Fruit fly (Drosophila melanogaster): ENCODE results near the gene CG4596.

CG4596 gene

DNA sequence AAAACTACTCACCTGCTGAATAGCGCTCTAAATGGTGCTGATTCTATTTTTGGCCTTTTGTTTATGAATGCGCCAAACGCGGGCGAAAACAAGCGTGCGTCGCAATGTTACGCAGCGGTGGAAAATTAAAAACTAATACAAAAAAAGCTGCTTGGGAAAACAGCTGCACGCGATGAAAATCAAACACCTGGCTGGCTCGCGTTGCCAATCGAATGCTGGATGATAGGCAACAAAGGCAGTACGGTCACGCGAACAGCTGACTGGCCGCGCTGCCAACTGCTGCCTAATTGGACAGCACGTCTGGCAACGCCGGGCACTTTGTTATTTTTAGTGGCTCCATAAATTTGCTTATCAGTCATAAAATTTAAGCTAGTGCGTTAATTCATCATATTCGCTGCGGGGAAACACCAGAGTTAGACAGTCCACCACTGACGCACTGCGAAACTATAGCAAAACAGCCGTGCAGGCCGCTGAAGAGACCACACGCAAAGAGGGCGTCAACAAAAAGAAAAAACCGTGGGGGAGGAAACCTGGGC is 4.3 kb upstream of the CG4596 start, which contains the start of the genes SelR and Tsp86D:
SelR (minus strand) TSS at position 216 of the 536 bp plus-strand sequence.
Tsp86D (plus strand) TSS at position 282 of the 536 bp plus-strand sequence.
- TF ChIP-seq CG17806 (tag; optimal IDR thresholded peaks at IDR 0.05) (no peak), CG32121 (GFP tag; IDR thresholded peaks at IDR 0.05) (0 out of 2 replicates have a peak, but pooled peaks have one; percentile 9)

DNA sequence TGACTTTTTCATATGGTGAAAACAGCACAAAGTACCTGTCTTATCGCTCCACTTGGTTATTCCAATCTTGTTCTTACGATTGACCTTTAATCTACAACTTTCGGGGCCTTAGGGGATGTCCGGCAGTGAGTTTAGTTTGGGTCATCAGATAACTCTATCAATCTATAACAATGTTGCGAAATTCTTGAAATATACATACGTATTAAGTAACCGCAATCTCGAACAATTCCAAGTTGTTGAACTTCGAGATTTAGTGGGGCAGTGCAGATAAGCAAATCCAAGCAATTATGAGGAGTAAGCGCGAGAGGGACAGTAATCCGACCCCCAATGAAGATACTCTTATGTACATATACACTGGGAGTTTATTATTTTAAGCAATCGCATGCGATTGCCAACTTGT is 2.3 kb upstream of the CG4596 start:
- peak; percentile 12 for TF ChIP-seq EcR (GFP tag; optimal IDR thresholded peaks at IDR 0.05)
- no peak for TF ChIP-seq rn (GFP tag; IDR thresholded peaks at IDR 0.05)
- no peak for TF ChIP-seq gl (tag; optimal IDR thresholded peaks at IDR 0.05)

DNA sequence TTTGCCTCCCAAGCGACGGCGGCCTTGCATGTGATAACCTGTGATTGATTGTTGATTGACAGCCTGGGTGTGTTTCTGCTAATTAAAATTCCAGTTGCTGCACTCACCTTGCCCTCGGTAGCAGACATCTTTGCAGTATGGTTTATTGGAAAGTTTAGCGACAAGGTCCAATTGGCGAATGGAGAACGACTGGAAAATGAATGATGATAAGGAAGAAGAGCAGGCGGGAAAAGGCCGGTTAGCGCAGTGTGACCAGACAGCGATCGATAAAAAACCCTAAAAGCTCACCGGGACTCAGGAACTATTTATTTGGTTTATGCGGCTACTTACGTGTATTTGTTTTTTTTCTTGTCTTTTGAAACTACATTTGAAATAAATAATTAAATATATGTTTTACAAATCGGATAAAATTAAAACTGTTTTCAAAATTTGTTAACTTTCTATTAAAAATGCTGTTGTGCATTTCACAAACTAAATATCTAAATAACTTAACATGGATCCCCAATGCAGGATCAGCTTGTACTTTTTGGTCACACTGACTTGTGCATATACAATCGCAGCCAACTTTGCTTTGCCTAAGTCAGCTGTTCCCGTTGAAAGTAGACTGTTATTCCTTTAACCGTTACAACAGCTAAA is 572 bp upstream of the CG4596 start, which contains the start of gene Fdh:
Fdh (minus strand) TSS at position 234 of the 636 bp plus-strand sequence.
- TF ChIP-seq CG10348 (GFP tag; IDR thresholded peaks at IDR 0.05) (no peak), rn (GFP tag; IDR thresholded peaks at IDR 0.05) (no peak), CG17806 (tag; optimal IDR thresholded peaks at IDR 0.05) (peak; percentile 40), Snoo (tag; optimal IDR thresholded peaks at IDR 0.05) (peak; percentile 46), CG32121 (GFP tag; IDR thresholded peaks at IDR 0.05) (0 out of 2 replicates have a peak, but pooled peaks have one; percentile 13), Pif1B (GFP tag; optimal IDR thresholded peaks at IDR 0.05) (peak; percentile 38), EcR (GFP tag; optimal IDR thresholded peaks at IDR 0.05) (no peak), D1 (tag; optimal IDR thresholded peaks at IDR 0.05) (no peak), CG8301 (tag; optimal IDR thresholded peaks at IDR 0.05) (peak; percentile 46), CG9948 (tag; optimal IDR thresholded peaks at IDR 0.05) (peak; percentile 31), CG34367 (tag; optimal IDR thresholded peaks at IDR 0.05) (no peak), gl (tag; optimal IDR thresholded peaks at IDR 0.05) (no peak), CG12605 (GFP tag; IDR thresholded peaks at IDR 0.05) (no peak), Ets98B (GFP tag; IDR thresholded peaks at IDR 0.05) (peak; percentile 31; the same call in 1 of the 2 replicates), CG15710 (tag; optimal IDR thresholded peaks at IDR 0.05) (peak; percentile 64), CG4496 (GFP tag; IDR thresholded peaks at IDR 0.05) (peak; percentile 55; the same call in 2 of the 3 replicates), CG13204 (GFP tag; optimal IDR thresholded peaks at IDR 0.05) (no peak), fd96Ca (GFP tag; IDR thresholded peaks at IDR 0.05) (no peak), Pif1A (GFP tag; optimal IDR thresholded peaks at IDR 0.05) (no peak), CG8159 (tag; optimal IDR thresholded peaks at IDR 0.05) (peak; percentile 64), CG14655 (GFP tag; optimal IDR thresholded peaks at IDR 0.05) (no peak)

DNA sequence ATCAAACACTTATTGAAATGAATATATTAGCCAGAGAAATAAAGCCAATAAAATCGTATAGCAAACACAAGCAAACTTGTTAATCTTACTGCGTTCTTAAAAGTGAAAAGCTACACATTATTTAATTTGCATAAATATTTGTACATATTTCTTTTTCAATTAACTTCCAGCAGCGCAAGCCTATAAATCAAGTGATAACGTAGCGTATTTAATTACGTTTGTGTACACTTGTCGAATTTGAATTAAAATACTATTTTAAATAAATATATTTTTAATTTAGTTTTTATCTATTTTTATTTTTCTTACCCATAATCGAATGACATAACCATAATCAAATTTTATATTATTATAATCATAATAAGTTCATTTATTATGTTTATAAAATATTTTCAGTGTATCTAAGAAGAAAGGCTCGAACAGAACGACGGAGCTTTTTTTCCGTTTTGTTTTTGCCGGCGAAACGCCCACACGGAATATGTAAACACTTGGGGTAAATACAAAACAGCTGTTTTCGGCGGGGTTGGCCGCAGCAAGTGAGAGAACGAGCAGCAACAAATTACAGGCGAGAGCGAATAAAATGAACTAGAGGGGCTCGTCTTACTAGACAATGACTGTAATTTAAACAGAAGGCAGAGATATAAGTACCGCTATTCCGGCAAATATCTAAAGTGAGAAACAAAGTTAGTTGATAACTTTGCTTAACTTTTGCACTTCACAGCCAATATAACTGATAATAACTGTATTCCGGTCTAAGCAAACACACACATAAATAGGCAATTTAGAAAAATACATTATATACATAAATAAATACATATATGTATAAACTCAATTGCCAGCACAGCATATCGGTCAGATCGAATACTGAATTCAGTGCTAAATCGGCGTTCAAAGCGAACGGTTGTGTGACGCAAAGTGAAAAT is 2.9 kb downstream of the CG4596 start, which contains the start of gene Sodh2:
Sodh2 (plus strand) TSS at position 870 of the 920 bp plus-strand sequence.
- TF ChIP-seq EcR (GFP tag; optimal IDR thresholded peaks at IDR 0.05), result no peak
- TF ChIP-seq CG9948 (tag; optimal IDR thresholded peaks at IDR 0.05), result peak; percentile 61
- peak; percentile 91 for TF ChIP-seq fd96Ca (GFP tag; IDR thresholded peaks at IDR 0.05)
- peak; percentile 82 for TF ChIP-seq D1 (tag; optimal IDR thresholded peaks at IDR 0.05)
- TF ChIP-seq CG10348 (GFP tag; IDR thresholded peaks at IDR 0.05), result peak; percentile 71
- TF ChIP-seq CG32121 (GFP tag; IDR thresholded peaks at IDR 0.05), result peak; percentile 82
- TF ChIP-seq CG15710 (tag; optimal IDR thresholded peaks at IDR 0.05), result peak; percentile 53
- peak; percentile 36; the same call in 1 of the 2 replicates for TF ChIP-seq rn (GFP tag; IDR thresholded peaks at IDR 0.05)
- peak; percentile 88 for TF ChIP-seq CG4496 (GFP tag; IDR thresholded peaks at IDR 0.05)
- TF ChIP-seq Pif1A (GFP tag; optimal IDR thresholded peaks at IDR 0.05), result peak; percentile 64
- peak; percentile 61 for TF ChIP-seq CG14655 (GFP tag; optimal IDR thresholded peaks at IDR 0.05)
- TF ChIP-seq Ets98B (GFP tag; IDR thresholded peaks at IDR 0.05), result peak; percentile 90
- no peak for TF ChIP-seq CG34367 (tag; optimal IDR thresholded peaks at IDR 0.05)
- TF ChIP-seq CG12605 (GFP tag; IDR thresholded peaks at IDR 0.05), result peak; percentile 50
- TF ChIP-seq CG13204 (GFP tag; optimal IDR thresholded peaks at IDR 0.05), result peak; percentile 13
- TF ChIP-seq CG17806 (tag; optimal IDR thresholded peaks at IDR 0.05), result peak; percentile 50
- TF ChIP-seq gl (tag; optimal IDR thresholded peaks at IDR 0.05), result peak; percentile 17
- peak; percentile 33 for TF ChIP-seq CG8301 (tag; optimal IDR thresholded peaks at IDR 0.05)
- peak; percentile 64 for TF ChIP-seq Snoo (tag; optimal IDR thresholded peaks at IDR 0.05)
- peak; percentile 62 for TF ChIP-seq Pif1B (GFP tag; optimal IDR thresholded peaks at IDR 0.05)
- peak; percentile 73 for TF ChIP-seq CG8159 (tag; optimal IDR thresholded peaks at IDR 0.05)

DNA sequence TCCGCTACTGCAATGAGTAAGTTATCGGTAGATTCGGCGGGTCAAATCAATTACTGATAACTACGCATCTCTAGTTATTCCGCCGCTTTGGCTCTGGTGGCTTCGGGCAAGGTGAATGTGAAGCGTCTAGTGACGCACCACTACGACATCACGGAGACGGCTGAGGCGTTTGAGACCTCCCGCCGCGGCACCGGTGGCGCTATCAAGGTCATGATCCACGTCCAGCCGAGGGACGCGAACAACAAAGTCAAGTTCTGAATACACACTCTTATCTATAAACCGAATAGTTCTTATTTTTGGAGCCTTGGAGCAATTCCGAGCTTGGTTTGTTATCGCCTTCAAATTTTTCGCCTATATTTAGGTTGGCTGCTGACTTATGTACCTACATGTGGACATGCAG is 5.0 kb downstream of the CG4596 start:
- TF ChIP-seq CG15710 (tag; optimal IDR thresholded peaks at IDR 0.05), result no peak
- TF ChIP-seq CG4496 (GFP tag; IDR thresholded peaks at IDR 0.05), result no peak
- no peak for TF ChIP-seq CG32121 (GFP tag; IDR thresholded peaks at IDR 0.05)
- no peak for TF ChIP-seq CG10348 (GFP tag; IDR thresholded peaks at IDR 0.05)
- TF ChIP-seq fd96Ca (GFP tag; IDR thresholded peaks at IDR 0.05), result no peak
- no peak for TF ChIP-seq CG9948 (tag; optimal IDR thresholded peaks at IDR 0.05)
- TF ChIP-seq CG8301 (tag; optimal IDR thresholded peaks at IDR 0.05), result no peak
- TF ChIP-seq CG17806 (tag; optimal IDR thresholded peaks at IDR 0.05), result no peak
- TF ChIP-seq CG14655 (GFP tag; optimal IDR thresholded peaks at IDR 0.05), result no peak
- no peak for TF ChIP-seq CG34367 (tag; optimal IDR thresholded peaks at IDR 0.05)
- no peak for TF ChIP-seq CG12605 (GFP tag; IDR thresholded peaks at IDR 0.05)
- TF ChIP-seq gl (tag; optimal IDR thresholded peaks at IDR 0.05), result no peak
- no peak for TF ChIP-seq rn (GFP tag; IDR thresholded peaks at IDR 0.05)
- TF ChIP-seq D1 (tag; optimal IDR thresholded peaks at IDR 0.05), result no peak
- no peak for TF ChIP-seq Pif1A (GFP tag; optimal IDR thresholded peaks at IDR 0.05)

Measured in whole organism, pupa.